Fruit fly (Drosophila melanogaster) whole organism, embryonic: Measurements from ENCODE around the gene Rrp1.

ENCODE experiments used
- Aef1 ChIP-seq: fragments of 200-800 bp; sonication (Bioruptor generic); IDR thresholded peaks from 3 replicates; pipeline ENCODE4 v1.3.6; 2022; ENCODE audit warnings: missing biosample characterization, missing genetic modification characterization
- Atf-2 ChIP-seq: fragments of 200-800 bp; sonication (Bioruptor generic); optimal IDR thresholded peaks from 2 replicates; lab custom pipeline; 2016; ENCODE audit warnings: missing biosample characterization, missing genetic modification characterization
- Atf3 ChIP-seq: fragments of 200-800 bp; sonication (Bioruptor generic); optimal IDR thresholded peaks from 3 replicates; lab custom pipeline; 2016; ENCODE audit warnings: missing biosample characterization, missing genetic modification characterization
- CG11696 ChIP-seq: fragments of 200-800 bp; sonication (Bioruptor generic); IDR thresholded peaks from 2 replicates; pipeline ENCODE4 v1.3.6; 2022; ENCODE audit warnings: missing biosample characterization, missing genetic modification characterization
- CG12071 ChIP-seq: fragments of 200-800 bp; sonication (Bioruptor generic); optimal IDR thresholded peaks from 3 replicates; lab custom pipeline; 2018; ENCODE audit warnings: missing biosample characterization, mild to moderate bottlenecking, missing genetic modification characterization
- CG12155 ChIP-seq: fragments of 200-800 bp; sonication (Bioruptor generic); optimal IDR thresholded peaks from 3 replicates; lab custom pipeline; 2016; ENCODE audit warnings: missing biosample characterization, missing genetic modification characterization
- CG12391 ChIP-seq: fragments of 200-800 bp; sonication (Bioruptor generic); optimal IDR thresholded peaks from 3 replicates; lab custom pipeline; 2018; ENCODE audit warnings: missing biosample characterization, mild to moderate bottlenecking, missing genetic modification characterization, moderate library complexity
- CG12769 ChIP-seq: fragments of 200-800 bp; sonication (Bioruptor generic); optimal IDR thresholded peaks from 2 replicates; lab custom pipeline; 2019; ENCODE audit warnings: missing biosample characterization, mild to moderate bottlenecking, missing genetic modification characterization, moderate library complexity
- CG13624 ChIP-seq: fragments of 200-800 bp; sonication (Bioruptor generic); optimal IDR thresholded peaks from 2 replicates; lab custom pipeline; 2016; ENCODE audit warnings: missing biosample characterization, missing genetic modification characterization
- CG15073 ChIP-seq: fragments of 200-800 bp; sonication (Bioruptor generic); optimal IDR thresholded peaks from 2 replicates; lab custom pipeline; 2016; ENCODE audit warnings: missing biosample characterization, missing genetic modification characterization
- CG1603 ChIP-seq: fragments of 200-800 bp; sonication (Bioruptor generic); optimal IDR thresholded peaks from 2 replicates; lab custom pipeline; 2019; ENCODE audit warnings: missing biosample characterization, mild to moderate bottlenecking, missing genetic modification characterization, moderate library complexity
- CG17385 ChIP-seq: fragments of 200-800 bp; sonication (Bioruptor generic); optimal IDR thresholded peaks from 3 replicates; lab custom pipeline; 2018; ENCODE audit warnings: missing biosample characterization, mild to moderate bottlenecking, missing genetic modification characterization
- CG18599 ChIP-seq: fragments of 200-800 bp; sonication (Bioruptor generic); optimal IDR thresholded peaks from 3 replicates; lab custom pipeline; 2017; ENCODE audit warnings: missing biosample characterization, missing genetic modification characterization, mild to moderate bottlenecking, moderate library complexity, missing genetic modification reagents
- CG2120 ChIP-seq: fragments of 200-800 bp; sonication (Bioruptor generic); optimal IDR thresholded peaks from 3 replicates; lab custom pipeline; 2016; ENCODE audit warnings: missing biosample characterization, missing genetic modification characterization
- CG2712 ChIP-seq: fragments of 200-800 bp; optimal IDR thresholded peaks from 3 replicates; lab custom pipeline; 2019; ENCODE audit warnings: missing biosample characterization, mild to moderate bottlenecking, missing genetic modification characterization, moderate library complexity
- CG2889 ChIP-seq: fragments of 200-800 bp; sonication (Bioruptor generic); IDR thresholded peaks from 3 replicates; pipeline ENCODE4 v1.3.6; 2022; ENCODE audit warnings: missing biosample characterization, missing genetic modification characterization
- CG30431 ChIP-seq: fragments of 200-800 bp; sonication (Bioruptor generic); optimal IDR thresholded peaks from 2 replicates; lab custom pipeline; 2017; ENCODE audit warnings: missing biosample characterization, missing genetic modification characterization
- CG31441 ChIP-seq: fragments of 200-800 bp; sonication (Bioruptor generic); IDR thresholded peaks from 2 replicates; pipeline ENCODE4 v1.3.6; 2022; ENCODE audit warnings: missing biosample characterization, missing genetic modification characterization
- CG32772 ChIP-seq: fragments of 200-800 bp; sonication (Bioruptor generic); IDR thresholded peaks from 2 replicates; pipeline ENCODE4 v1.3.6; 2022; ENCODE audit warnings: missing biosample characterization, missing genetic modification characterization
- CG4360 ChIP-seq: fragments of 200-800 bp; sonication (Bioruptor generic); IDR thresholded peaks from 2 replicates; pipeline ENCODE4 v1.3.6; 2022; ENCODE audit warnings: missing biosample characterization, missing genetic modification characterization
- CG8089 ChIP-seq: fragments of 200-800 bp; sonication (Bioruptor generic); optimal IDR thresholded peaks from 3 replicates; lab custom pipeline; 2016; ENCODE audit warnings: missing biosample characterization, missing genetic modification characterization
- CG8290 ChIP-seq, 3 experiments: fragments of 200-800 bp; sonication (Bioruptor generic); optimal IDR thresholded peaks; 2 replicates each; lab custom pipeline; 2016 to 2019; ENCODE audit warnings: missing biosample characterization in 3 of 3, missing genetic modification characterization in 3 of 3, mild to moderate bottlenecking in 2 of 3, moderate library complexity in 1 of 3
- ERR ChIP-seq: fragments of 200-800 bp; sonication (Bioruptor generic); optimal IDR thresholded peaks from 2 replicates; lab custom pipeline; 2016; ENCODE audit warnings: missing biosample characterization, missing genetic modification characterization
- Elba2 ChIP-seq: fragments of 200-800 bp; sonication (Bioruptor generic); optimal IDR thresholded peaks from 3 replicates; lab custom pipeline; 2016; ENCODE audit warnings: missing biosample characterization, missing genetic modification characterization
- HHEX ChIP-seq: fragments of 200-800 bp; sonication (Bioruptor generic); optimal IDR thresholded peaks from 3 replicates; lab custom pipeline; 2017; ENCODE audit warnings: missing biosample characterization, mild to moderate bottlenecking, missing genetic modification characterization, missing genetic modification reagents
- Hr51 ChIP-seq, 2 experiments: fragments of 200-800 bp; sonication (Bioruptor generic); optimal IDR thresholded peaks; 2 replicates in 1 of 2; 3 replicates in 1 of 2; lab custom pipeline; 2016 to 2018; ENCODE audit warnings: missing biosample characterization in 2 of 2, missing genetic modification characterization in 2 of 2, mild to moderate bottlenecking in 1 of 2, moderate library complexity in 1 of 2
- MESR4 ChIP-seq: fragments of 200-800 bp; sonication (Bioruptor generic); optimal IDR thresholded peaks from 2 replicates; lab custom pipeline; 2018; ENCODE audit warnings: missing biosample characterization, mild to moderate bottlenecking, missing genetic modification characterization, moderate library complexity
- NC2β ChIP-seq: fragments of 200-800 bp; sonication (Bioruptor generic); optimal IDR thresholded peaks from 2 replicates; lab custom pipeline; 2016; ENCODE audit warnings: missing biosample characterization, missing genetic modification characterization
- NFAT ChIP-seq: fragments of 200-800 bp; sonication (Bioruptor generic); IDR thresholded peaks from 2 replicates; pipeline ENCODE4 v1.3.6; 2022; ENCODE audit warnings: missing biosample characterization, missing genetic modification characterization
- Oli ChIP-seq: fragments of 200-800 bp; sonication (Bioruptor generic); optimal IDR thresholded peaks from 2 replicates; lab custom pipeline; 2018; ENCODE audit warnings: missing biosample characterization, mild to moderate bottlenecking, missing genetic modification characterization, moderate library complexity
- PHDP ChIP-seq: fragments of 200-800 bp; sonication (Bioruptor generic); optimal IDR thresholded peaks from 3 replicates; lab custom pipeline; 2018; ENCODE audit warnings: missing biosample characterization, mild to moderate bottlenecking, missing genetic modification characterization, moderate library complexity
- Scr ChIP-seq: fragments of 200-800 bp; sonication (Bioruptor generic); IDR thresholded peaks from 2 replicates; pipeline ENCODE4 v1.3.6; 2022; ENCODE audit warnings: missing biosample characterization, missing genetic modification characterization; ENCODE audit not compliant: partially characterized antibody
- Stat92E ChIP-seq, 3 experiments: fragments of >200 bp in 2 of 3; fragments of 200-800 bp in 1 of 3; sonication (Bioruptor generic) in 1 of 3; optimal IDR thresholded peaks; 2 replicates each; lab custom pipeline; 2017 to 2019; ENCODE audit warnings: missing biosample characterization in 3 of 3, missing genetic modification characterization in 3 of 3, mild to moderate bottlenecking in 1 of 3, moderate library complexity in 1 of 3
- Xbp1 ChIP-seq: fragments of 200-800 bp; sonication (Bioruptor generic); optimal IDR thresholded peaks from 3 replicates; lab custom pipeline; 2016; ENCODE audit warnings: missing biosample characterization, mild to moderate bottlenecking, missing genetic modification characterization
- ato ChIP-seq: fragments of 200-800 bp; sonication (Bioruptor generic); IDR thresholded peaks from 2 replicates; pipeline ENCODE4 v1.3.6; 2022; ENCODE audit warnings: missing biosample characterization, missing genetic modification characterization; ENCODE audit not compliant: partially characterized antibody
- cad ChIP-seq: fragments of >200 bp; optimal IDR thresholded peaks from 2 replicates; lab custom pipeline; 2017; ENCODE audit warnings: missing biosample characterization, missing genetic modification characterization
- chinmo ChIP-seq: fragments of 200-800 bp; sonication (Bioruptor generic); IDR thresholded peaks from 4 replicates; pipeline ENCODE4 v1.3.6; 2022; ENCODE audit warnings: missing biosample characterization, missing genetic modification characterization; ENCODE audit not compliant: partially characterized antibody
- ci ChIP-seq: fragments of 200-800 bp; sonication (Bioruptor generic); IDR thresholded peaks from 3 replicates; pipeline ENCODE4 v1.3.6; 2022; ENCODE audit warnings: missing biosample characterization, missing genetic modification characterization
- danr ChIP-seq: fragments of 200-800 bp; sonication (Bioruptor generic); IDR thresholded peaks from 2 replicates; pipeline ENCODE4 v1.3.6; 2022; ENCODE audit warnings: missing biosample characterization, missing genetic modification characterization
- dmrt11E ChIP-seq: fragments of 200-800 bp; sonication (Bioruptor generic); optimal IDR thresholded peaks from 3 replicates; lab custom pipeline; 2018; ENCODE audit warnings: missing biosample characterization, mild to moderate bottlenecking, missing genetic modification characterization, moderate library complexity
- her ChIP-seq: fragments of 200-800 bp; sonication (Bioruptor generic); optimal IDR thresholded peaks from 2 replicates; lab custom pipeline; 2016; ENCODE audit warnings: missing biosample characterization, missing genetic modification characterization
- hth ChIP-seq: fragments of >200 bp; optimal IDR thresholded peaks from 2 replicates; lab custom pipeline; 2017; ENCODE audit warnings: inconsistent platforms
- odd ChIP-seq: fragments of 200-800 bp; sonication (Bioruptor generic); optimal IDR thresholded peaks from 2 replicates; lab custom pipeline; 2017; ENCODE audit warnings: missing biosample characterization, mild to moderate bottlenecking, missing genetic modification characterization
- onecut ChIP-seq: fragments of 200-800 bp; sonication (Bioruptor generic); IDR thresholded peaks from 2 replicates; pipeline ENCODE4 v1.3.6; 2022; ENCODE audit warnings: missing biosample characterization, missing genetic modification characterization
- repo ChIP-seq: fragments of 200-800 bp; sonication (Bioruptor generic); optimal IDR thresholded peaks from 2 replicates; lab custom pipeline; 2016; ENCODE audit warnings: missing biosample characterization, missing genetic modification characterization
- salm ChIP-seq: fragments of 200-800 bp; sonication (Bioruptor generic); optimal IDR thresholded peaks from 2 replicates; lab custom pipeline; 2018; ENCODE audit warnings: missing biosample characterization, mild to moderate bottlenecking, missing genetic modification characterization
- sna ChIP-seq: fragments of 200-800 bp; sonication (Bioruptor generic); IDR thresholded peaks from 2 replicates; pipeline ENCODE4 v1.3.6; 2022; ENCODE audit warnings: missing biosample characterization, missing genetic modification characterization; ENCODE audit not compliant: partially characterized antibody
- tx ChIP-seq: fragments of 200-800 bp; sonication (Bioruptor generic); optimal IDR thresholded peaks from 2 replicates; lab custom pipeline; 2016; ENCODE audit warnings: missing biosample characterization, missing genetic modification characterization
- yki ChIP-seq: fragments of >200 bp; optimal IDR thresholded peaks from 3 replicates; lab custom pipeline; 2018
- z ChIP-seq: fragments of 200-800 bp; sonication (Bioruptor generic); IDR thresholded peaks from 3 replicates; pipeline ENCODE4 v1.3.6; 2022; ENCODE audit warnings: missing biosample characterization, missing genetic modification characterization
- zen ChIP-seq: fragments of 200-800 bp; sonication (Bioruptor generic); optimal IDR thresholded peaks from 3 replicates; lab custom pipeline; 2018; ENCODE audit warnings: missing biosample characterization, mild to moderate bottlenecking, missing genetic modification characterization, moderate library complexity

Rrp1 gene

dm6 chr2L:3003399-3003798 is 31.1 kb upstream of the Rrp1 start (continued):
- TF ChIP-seq salm (tag; lab: Kevin White, UChicago) (peak; percentile 11), ato (GFP tag; lab: Robert Waterston, UW) (no peak), dmrt11E (tag; lab: Kevin White, UChicago) (no peak), CG1603 (tag; lab: Kevin White, UChicago) (peak; percentile 76), z (GFP tag; lab: Robert Waterston, UW) (no peak), HHEX (peak; percentile 55), CG2712 (tag; lab: Kevin White, UChicago) (peak; percentile 65), danr (no peak), her (GFP tag; lab: Kevin White, UChicago) (no peak), CG18599 (GFP tag; lab: Kevin White, UChicago) (peak; percentile 41), odd (GFP tag; lab: Kevin White, UChicago) (peak; percentile 51), CG32772 (GFP tag; lab: Robert Waterston, UW) (0 out of 2 replicates have a peak, but pooled peaks have one; percentile 42), Oli (tag; lab: Kevin White, UChicago) (peak; percentile 63), repo (no peak), hth (lab: Kevin White, UChicago) (no peak), sna (GFP tag; lab: Robert Waterston, UW) (no peak), CG11696 (GFP tag; lab: Robert Waterston, UW) (no peak), PHDP (tag; lab: Kevin White, UChicago) (peak; percentile 76), Atf-2 (GFP tag; lab: Kevin White, UChicago) (no peak), Hr51 (GFP tag; optimal IDR thresholded peaks at IDR 0.05; lab: Kevin White, UChicago) (peak in 1 of 2 experiments; percentile 73), MESR4 (GFP tag; lab: Kevin White, UChicago) (no peak), chinmo (GFP tag; lab: Robert Waterston, UW) (no peak), CG12391 (tag; lab: Kevin White, UChicago) (peak; percentile 53), CG17385 (GFP tag; lab: Kevin White, UChicago) (peak; percentile 59), onecut (GFP tag; lab: Robert Waterston, UW) (peak; percentile 25; the same call in 1 of the 2 replicates), CG13624 (no peak), CG2120 (no peak), NFAT (GFP tag; lab: Robert Waterston, UW) (no peak), CG8290 (GFP tag; optimal IDR thresholded peaks at IDR 0.05; lab: Kevin White, UChicago) (no peak), CG8290 (tag; optimal IDR thresholded peaks at IDR 0.05; lab: Kevin White, UChicago) (peak in 1 of 2 experiments; percentile 61), yki (no peak), CG12769 (tag; lab: Kevin White, UChicago) (peak; percentile 30), CG31441 (peak; percentile 67), cad (no peak), Xbp1 (GFP tag; lab: Kevin White, UChicago) (peak; percentile 33), CG12071 (GFP tag; lab: Kevin White, UChicago) (peak; percentile 68), Stat92E (GFP tag; optimal IDR thresholded peaks at IDR 0.05; lab: Kevin White, UChicago) (no peak), CG4360 (no peak), ci (GFP tag; lab: Robert Waterston, UW) (peak; percentile 71), Aef1 (GFP tag; lab: Robert Waterston, UW) (0 out of 3 replicates have a peak, but pooled peaks have one; percentile 29), CG12155 (GFP tag; lab: Kevin White, UChicago) (no peak), CG30431 (GFP tag; lab: Kevin White, UChicago) (no peak), tx (no peak), zen (no peak), Scr (GFP tag; lab: Robert Waterston, UW) (no peak), CG8089 (no peak), ERR (no peak), CG2889 (GFP tag; lab: Robert Waterston, UW) (no peak), NC2β (GFP tag; lab: Kevin White, UChicago) (no peak), CG15073 (GFP tag; lab: Kevin White, UChicago) (no peak), Atf3 (no peak), Elba2 (GFP tag; lab: Kevin White, UChicago) (no peak)
